Worm (Caenorhabditis elegans) whole organism, L4 larva: ENCODE measurements around the gene srh-219.

Experiments
- F10B5.3 ChIP-seq: sonication (generic microtip); optimal IDR thresholded peaks from 2 replicates; lab custom pipeline; 2016; ENCODE audit warnings: mild to moderate bottlenecking, missing genetic modification characterization, missing compliant biosample characterization
- F26F4.8 ChIP-seq: fragments of 200-800 bp; sonication (Bioruptor generic); conservative IDR thresholded peaks from 2 replicates; pipeline ENCODE4 v1.3.6; 2022; ENCODE audit warnings: missing genetic modification characterization, missing compliant biosample characterization
- F44E2.7 ChIP-seq: fragments of 200-800 bp; sonication (Bioruptor generic); IDR thresholded peaks from 2 replicates; pipeline ENCODE4 v2.1.2; 2022; ENCODE audit warnings: missing genetic modification characterization, missing compliant biosample characterization
- F49E8.2 ChIP-seq: sonication (generic microtip); optimal IDR thresholded peaks from 2 replicates; lab custom pipeline; 2016; ENCODE audit warnings: missing compliant biosample characterization, mild to moderate bottlenecking, missing genetic modification characterization, borderline replicate concordance
- T26A8.4 ChIP-seq: fragments of 200-800 bp; sonication (Bioruptor generic); IDR thresholded peaks from 2 replicates; pipeline ENCODE4 v1.3.6; 2022; ENCODE audit warnings: missing genetic modification characterization, missing compliant biosample characterization
- Y105C5A.15 ChIP-seq: fragments of 200-800 bp; sonication (Bioruptor generic); IDR thresholded peaks from 2 replicates; pipeline ENCODE4 v1.3.6; 2022; ENCODE audit warnings: missing genetic modification characterization, missing compliant biosample characterization
- Y48G9A.11 ChIP-seq: fragments of 200-800 bp; sonication (Bioruptor generic); IDR thresholded peaks from 2 replicates; pipeline ENCODE4 v1.3.6; 2022; ENCODE audit warnings: missing genetic modification reagents, missing genetic modification characterization, missing compliant biosample characterization
- Y5F2A.4 ChIP-seq: fragments of 200-800 bp; sonication (Bioruptor generic); optimal IDR thresholded peaks from 2 replicates; lab custom pipeline; 2018; ENCODE audit warnings: mild to moderate bottlenecking, missing genetic modification characterization, missing compliant biosample characterization
- aha-1 ChIP-seq: fragments of 150-350 bp; peaks from one replicate; lab custom pipeline; 2014; ENCODE audit warnings: missing biosample characterization, missing genetic modification characterization
- aly-2 ChIP-seq: sonication (generic microtip); optimal IDR thresholded peaks from 2 replicates; lab custom pipeline; 2018; ENCODE audit warnings: missing biosample characterization, missing genetic modification characterization
- ama-1 ChIP-seq: fragments of 150-350 bp; optimal IDR thresholded peaks from 2 replicates; lab custom pipeline; 2014; ENCODE audit warnings: inconsistent platforms, mixed read lengths
- arid-1 ChIP-seq: fragments of 200-800 bp; sonication (Bioruptor generic); conservative IDR thresholded peaks from 2 replicates; pipeline ENCODE4 v1.3.6; 2022; ENCODE audit warnings: missing genetic modification reagents, missing genetic modification characterization, missing compliant biosample characterization
- ceh-28 ChIP-seq: fragments of 150-350 bp; optimal IDR thresholded peaks from 2 replicates; lab custom pipeline; 2014; ENCODE audit warnings: missing biosample characterization, missing genetic modification reagents, missing genetic modification characterization
- ceh-32 ChIP-seq: sonication (generic microtip); optimal IDR thresholded peaks from 2 replicates; lab custom pipeline; 2016; ENCODE audit warnings: mild to moderate bottlenecking, missing genetic modification characterization, missing compliant biosample characterization; ENCODE audit not compliant: poor library complexity
- ceh-44 ChIP-seq: fragments of 200-800 bp; sonication (Bioruptor generic); IDR thresholded peaks from 2 replicates; pipeline ENCODE4 v1.3.6; 2022; ENCODE audit warnings: missing genetic modification reagents, missing genetic modification characterization, missing compliant biosample characterization
- daf-19 ChIP-seq: fragments of 200-800 bp; sonication (Bioruptor generic); conservative IDR thresholded peaks from 2 replicates; pipeline ENCODE4 v1.3.6; 2022; ENCODE audit warnings: missing genetic modification characterization, missing compliant biosample characterization
- dpl-1 ChIP-seq: fragments of 150-350 bp; optimal IDR thresholded peaks from 2 replicates; lab custom pipeline; 2014; ENCODE audit warnings: missing biosample characterization, missing genetic modification reagents, missing genetic modification characterization
- egl-43 ChIP-seq: fragments of 200-800 bp; sonication (Bioruptor generic); IDR thresholded peaks from 2 replicates; pipeline ENCODE4 v1.3.6; 2022; ENCODE audit warnings: missing genetic modification reagents, missing genetic modification characterization, missing compliant biosample characterization
- fos-1 ChIP-seq: fragments of 150-350 bp; optimal IDR thresholded peaks from 2 replicates; lab custom pipeline; 2014; ENCODE audit warnings: missing biosample characterization, missing genetic modification characterization
- hif-1 ChIP-seq, 2 experiments: sonication (generic microtip); optimal IDR thresholded peaks; 2 replicates each; lab custom pipeline; 2016 to 2017; ENCODE audit warnings: missing compliant biosample characterization in 2 of 2, missing genetic modification characterization in 2 of 2, missing genetic modification reagents in 2 of 2, missing genotype in 2 of 2, mild to moderate bottlenecking in 1 of 2
- hlh-11 ChIP-seq: fragments of 200-800 bp; sonication (Bioruptor generic); optimal IDR thresholded peaks from 2 replicates; lab custom pipeline; 2018; ENCODE audit warnings: mild to moderate bottlenecking, missing genetic modification characterization, missing compliant biosample characterization
- jun-1 ChIP-seq: fragments of 150-350 bp; optimal IDR thresholded peaks from 2 replicates; lab custom pipeline; 2014; ENCODE audit warnings: missing biosample characterization, missing genetic modification reagents, missing genetic modification characterization
- lin-38 ChIP-seq: fragments of 200-800 bp; sonication (Bioruptor generic); IDR thresholded peaks from 2 replicates; pipeline ENCODE4 v1.3.6; 2022; ENCODE audit warnings: missing genetic modification reagents, missing genetic modification characterization, missing compliant biosample characterization
- lsy-2 ChIP-seq, 2 experiments: fragments of 150-350 bp in 1 of 2; sonication (generic microtip) in 1 of 2; optimal IDR thresholded peaks; 2 replicates each; lab custom pipeline; 2014 to 2017; ENCODE audit warnings: missing biosample characterization in 2 of 2, missing genetic modification characterization in 2 of 2
- mdl-1 ChIP-seq, 2 experiments: fragments of 150-350 bp in 1 of 2; sonication (generic microtip) in 1 of 2; optimal IDR thresholded peaks; 2 replicates each; lab custom pipeline; 2014 to 2017; ENCODE audit warnings: missing biosample characterization in 2 of 2, missing genetic modification characterization in 2 of 2
- mes-2 ChIP-seq: sonication (generic microtip); optimal IDR thresholded peaks from 2 replicates; lab custom pipeline; 2016; ENCODE audit warnings: missing genotype, mild to moderate bottlenecking, missing genetic modification characterization, missing compliant biosample characterization; ENCODE audit not compliant: poor library complexity, severe bottlenecking
- nhr-102 ChIP-seq: sonication (generic microtip); optimal IDR thresholded peaks from 2 replicates; lab custom pipeline; 2016; ENCODE audit warnings: mild to moderate bottlenecking, missing genetic modification characterization, moderate library complexity, missing compliant biosample characterization
- nhr-42 ChIP-seq: fragments of 200-800 bp; sonication (Bioruptor generic); IDR thresholded peaks from 2 replicates; pipeline ENCODE4 v1.3.6; 2022; ENCODE audit warnings: missing genetic modification characterization, missing compliant biosample characterization
- sdz-12 ChIP-seq: fragments of 200-800 bp; sonication (Bioruptor generic); optimal IDR thresholded peaks from 2 replicates; lab custom pipeline; 2018; ENCODE audit warnings: mild to moderate bottlenecking, missing genetic modification characterization, missing compliant biosample characterization
- set-16 ChIP-seq: fragments of 200-800 bp; sonication (Bioruptor generic); IDR thresholded peaks from 2 replicates; pipeline ENCODE4 v1.3.6; 2022; ENCODE audit warnings: missing genetic modification reagents, missing genetic modification characterization, missing compliant biosample characterization
- spr-1 ChIP-seq: sonication (generic microtip); optimal IDR thresholded peaks from 2 replicates; lab custom pipeline; 2016; ENCODE audit warnings: mild to moderate bottlenecking, missing genetic modification characterization, missing compliant biosample characterization
- spr-3 ChIP-seq: fragments of 200-800 bp; sonication (Bioruptor generic); optimal IDR thresholded peaks from 2 replicates; lab custom pipeline; 2018; ENCODE audit warnings: mild to moderate bottlenecking, missing genetic modification characterization, missing compliant biosample characterization
- unc-130 ChIP-seq: sonication (generic microtip); optimal IDR thresholded peaks from 2 replicates; lab custom pipeline; 2016; ENCODE audit warnings: missing genetic modification reagents, missing genetic modification characterization, missing compliant biosample characterization
- unc-62 ChIP-seq, 3 experiments: fragments of 150-350 bp in 1 of 3; sonication (generic microtip); optimal IDR thresholded peaks in 2 of 3; peaks in 1 of 3; 1 replicate in 1 of 3; 2 replicates in 2 of 3; lab custom pipeline; 2014 to 2017; ENCODE audit warnings: missing biosample characterization in 3 of 3, missing genetic modification characterization in 3 of 3, missing genetic modification reagents in 3 of 3, missing genotype in 1 of 3
- vab-7 ChIP-seq: fragments of 200-800 bp; sonication (Bioruptor generic); IDR thresholded peaks from 2 replicates; pipeline ENCODE4 v1.3.6; 2022; ENCODE audit warnings: missing genetic modification reagents, missing genetic modification characterization, missing compliant biosample characterization
- zfp-3 ChIP-seq: fragments of 200-800 bp; sonication (Bioruptor generic); conservative IDR thresholded peaks from 2 replicates; pipeline ENCODE4 v1.3.6; 2022; ENCODE audit warnings: missing genetic modification reagents, missing genetic modification characterization, missing compliant biosample characterization
- zip-11 ChIP-seq: fragments of 200-800 bp; sonication (Bioruptor generic); IDR thresholded peaks from 2 replicates; pipeline ENCODE4 v1.3.6; 2022; ENCODE audit warnings: missing genetic modification characterization, missing compliant biosample characterization

srh-219 gene

DNA sequence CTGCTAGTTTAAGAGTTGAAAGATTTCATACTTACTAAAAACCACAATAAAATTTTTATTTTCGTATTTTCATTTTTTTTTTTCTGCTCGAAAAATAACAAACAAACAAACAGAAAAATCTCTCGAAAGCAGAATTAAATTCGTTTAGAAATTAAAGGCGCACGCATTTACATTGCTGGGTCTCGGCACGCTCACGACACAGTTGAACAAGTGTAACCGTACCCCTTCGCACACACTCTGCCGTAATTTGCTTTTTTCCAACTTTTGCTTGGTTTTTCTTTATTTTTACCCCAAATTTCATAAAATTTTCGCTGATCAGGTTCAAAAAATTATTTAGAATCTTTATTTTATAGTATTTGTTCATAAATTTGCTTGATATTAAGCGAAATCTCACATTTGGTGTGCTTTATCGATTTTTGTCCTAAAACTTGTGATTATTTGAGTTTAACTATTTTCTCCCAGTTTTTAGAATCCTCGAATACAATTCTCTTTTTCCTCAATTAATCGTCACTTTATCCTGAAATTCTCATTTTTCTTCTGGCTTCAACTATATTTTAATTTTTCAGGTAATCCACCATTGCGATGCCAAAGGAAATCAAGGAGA is 16.4 kb downstream of the srh-219 start, which contains the start of gene rpl-38 (continued):
- peak; percentile 55; the same call in 1 of the 2 replicates for TF ChIP-seq T26A8.4 (GFP tag; lab: Robert Waterston, UW)
- TF ChIP-seq lin-38 (GFP tag; lab: Robert Waterston, UW): peak; percentile 78

DNA sequence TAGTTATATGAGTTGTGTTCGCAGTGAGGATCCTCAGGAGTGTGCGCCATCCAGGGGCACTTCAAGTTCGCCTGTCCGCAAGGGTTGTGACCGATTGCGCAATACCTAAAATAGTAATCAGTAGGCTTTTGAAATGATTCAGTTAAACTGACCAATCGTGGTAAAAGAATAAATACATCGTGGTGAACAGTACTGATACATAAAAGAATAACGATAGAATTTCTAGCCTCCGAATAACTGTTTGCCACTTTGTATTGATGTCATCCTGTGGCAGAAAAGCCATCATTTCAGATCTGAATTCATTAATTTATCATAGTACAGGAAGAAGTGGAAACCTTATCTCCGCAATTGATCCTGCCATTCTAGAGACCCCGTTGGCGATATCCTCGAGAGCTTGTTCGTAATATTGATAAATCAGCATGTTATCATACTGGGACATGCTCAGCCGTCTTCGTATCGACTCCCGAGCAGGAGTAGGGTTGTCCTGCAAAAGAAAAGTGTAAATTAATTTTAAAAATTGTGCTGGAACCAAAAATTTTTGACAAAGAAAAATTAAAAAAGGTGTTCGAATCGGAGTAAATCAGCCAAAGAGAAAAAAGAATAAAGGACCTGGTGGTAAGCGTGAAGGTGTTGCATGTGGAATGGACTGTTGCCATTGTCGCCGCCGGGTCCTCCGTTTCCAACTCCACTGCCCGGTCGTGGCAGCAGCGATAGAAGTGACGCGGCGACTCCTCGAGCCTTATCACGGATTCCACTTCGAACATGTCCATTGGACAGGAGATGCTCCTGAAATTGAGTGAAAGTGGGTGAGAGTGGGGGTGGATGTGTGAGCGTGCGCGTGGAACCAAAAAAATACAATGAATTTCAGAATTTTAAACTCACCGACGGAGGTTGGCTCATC is 17.8 kb downstream of the srh-219 start:
- TF ChIP-seq sdz-12 (GFP tag; lab: Kevin White, UChicago) (no peak), nhr-102 (tag; lab: Kevin White, UChicago) (no peak), F44E2.7 (no peak), ama-1 (no peak), Y48G9A.11 (peak; percentile 50; the same call in 1 of the 2 replicates), hlh-11 (tag; lab: Kevin White, UChicago) (no peak), F26F4.8 (GFP tag; lab: Robert Waterston, UW) (no peak), mes-2 (tag; lab: Kevin White, UChicago) (peak; percentile 21), lin-38 (GFP tag; lab: Robert Waterston, UW) (peak; percentile 62), set-16 (GFP tag; lab: Robert Waterston, UW) (peak; percentile 53; the same call in 1 of the 2 replicates), arid-1 (0 out of 2 replicates have a peak, but pooled peaks have one; percentile 16), ceh-32 (tag; lab: Kevin White, UChicago) (no peak), F10B5.3 (peak; percentile 17), zfp-3 (no peak), aly-2 (tag; lab: Kevin White, UChicago) (no peak), Y105C5A.15 (GFP tag; lab: Robert Waterston, UW) (no peak), daf-19 (GFP tag; lab: Robert Waterston, UW) (0 out of 2 replicates have a peak, but pooled peaks have one; percentile 12), ceh-44 (GFP tag; lab: Robert Waterston, UW) (no peak), aha-1 (tag; lab: Kevin White, UChicago) (peak; percentile 46), nhr-42 (GFP tag; lab: Robert Waterston, UW) (0 out of 2 replicates have a peak, but pooled peaks have one; percentile 40), ceh-28 (tag; lab: Kevin White, UChicago) (no peak), jun-1 (tag; lab: Kevin White, UChicago) (no peak), unc-130 (GFP tag; lab: Kevin White, UChicago) (peak; percentile 11), lsy-2 (tag; optimal IDR thresholded peaks at IDR 0.05; lab: Kevin White, UChicago) (no peak), egl-43 (GFP tag; lab: Robert Waterston, UW) (no peak), fos-1 (tag; lab: Kevin White, UChicago) (no peak), F49E8.2 (peak; percentile 69), spr-3 (GFP tag; lab: Kevin White, UChicago) (no peak), spr-1 (tag; lab: Kevin White, UChicago) (no peak), vab-7 (GFP tag; lab: Robert Waterston, UW) (no peak), unc-62 (GFP tag; optimal IDR thresholded peaks at IDR 0.05 in 1 of 2; lab: Kevin White, UChicago) (peak in 1 of 2 experiments; percentile 49), unc-62 (tag; optimal IDR thresholded peaks at IDR 0.05; lab: Kevin White, UChicago) (no peak), zip-11 (GFP tag; lab: Robert Waterston, UW) (no peak), Y5F2A.4 (peak; percentile 23), mdl-1 (tag; optimal IDR thresholded peaks at IDR 0.05; lab: Kevin White, UChicago) (no peak), hif-1 (tag; optimal IDR thresholded peaks at IDR 0.05; lab: Kevin White, UChicago) (no peak), dpl-1 (GFP tag; lab: Kevin White, UChicago) (no peak)
